Worm (Caenorhabditis elegans): ENCODE measurements around the gene ocr-2.

The ocr-2 gene

DNA sequence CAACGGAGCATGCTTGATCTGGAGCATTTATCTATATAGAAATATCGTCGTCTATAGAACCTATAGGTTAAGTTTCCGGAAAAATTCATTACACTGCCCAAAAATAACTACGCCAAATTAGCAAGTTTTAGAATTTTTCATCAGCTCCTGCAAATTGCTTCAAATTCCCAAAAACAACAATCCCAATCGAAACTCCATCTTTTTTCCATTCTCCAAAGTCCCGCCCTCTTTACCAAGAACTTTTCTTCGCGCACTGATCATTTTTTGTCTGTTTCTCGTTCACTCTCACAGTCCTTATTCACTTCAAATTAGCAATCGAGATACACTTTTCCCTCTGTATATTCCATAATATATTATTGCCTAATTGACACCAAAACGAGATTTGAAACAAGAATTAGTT is 13.6 kb downstream of the ocr-2 start, which contains the start of gene svh-1:
Gene svh-1 (plus strand): TSS at position 301 of the 400 bp plus-strand sequence.
- TF ChIP-seq unc-55 (GFP tag; optimal IDR thresholded peaks at IDR 0.05): no peak
- TF ChIP-seq F13H6.1 (tag; optimal IDR thresholded peaks at IDR 0.05): no peak
- no peak for TF ChIP-seq snpc-4 (tag; optimal IDR thresholded peaks at IDR 0.05)
- TF ChIP-seq gmeb-1 (tag; optimal IDR thresholded peaks at IDR 0.05): no peak
- TF ChIP-seq nhr-25 (tag; optimal IDR thresholded peaks at IDR 0.05): no peak

DNA sequence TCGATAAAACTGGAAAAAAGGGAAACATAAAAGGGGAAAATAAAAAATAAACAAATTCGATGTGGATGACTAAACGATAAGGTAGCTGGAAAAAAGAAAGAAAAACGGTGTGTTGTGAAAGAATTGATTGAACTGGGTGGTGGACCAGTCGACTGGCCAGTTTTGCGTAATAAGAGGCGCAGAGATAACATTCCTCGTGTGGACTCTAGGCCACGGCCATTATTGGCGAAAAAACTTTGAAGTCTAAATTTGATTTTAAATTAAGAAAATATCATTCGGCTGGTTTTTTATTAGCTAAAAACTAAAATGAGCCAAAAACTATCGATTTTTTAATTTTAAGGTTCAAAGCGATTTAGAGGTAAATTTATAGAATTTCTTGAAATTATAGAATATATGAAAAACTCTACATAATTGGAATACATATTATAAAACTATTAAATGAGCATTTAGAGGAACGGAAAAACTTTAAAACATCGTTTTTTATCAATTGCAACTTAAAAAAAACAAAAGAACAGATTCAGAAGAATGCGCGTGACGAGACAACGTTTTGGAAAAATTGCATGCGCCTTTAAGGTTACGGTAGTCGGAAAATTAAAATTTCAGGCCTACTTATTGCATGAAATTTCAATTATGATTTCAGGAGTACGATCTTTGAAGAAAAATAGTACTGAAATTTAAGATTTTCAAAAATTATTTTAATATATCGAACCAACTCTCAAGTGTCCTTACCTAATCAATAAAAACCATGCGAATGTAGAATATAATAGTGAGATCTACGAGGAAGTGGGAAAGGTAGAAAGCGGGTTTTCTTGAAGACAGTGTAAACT is 14.4 kb downstream of the ocr-2 start, which contains the start of gene hgrs-1:
Gene hgrs-1 (minus strand): TSS at position 777 of the 827 bp plus-strand sequence.
- TF ChIP-seq lin-39 (tag; optimal IDR thresholded peaks at IDR 0.05) (no peak), ztf-1 (GFP tag; conservative IDR thresholded peaks at IDR 0.05) (no peak), C34F6.9 (tag; optimal IDR thresholded peaks at IDR 0.05) (peak; percentile 46), F13H6.1 (tag; optimal IDR thresholded peaks at IDR 0.05) (no peak), fos-1 (tag; optimal IDR thresholded peaks at IDR 0.05) (peak; percentile 43), aly-2 (tag; optimal IDR thresholded peaks at IDR 0.05) (no peak)

DNA sequence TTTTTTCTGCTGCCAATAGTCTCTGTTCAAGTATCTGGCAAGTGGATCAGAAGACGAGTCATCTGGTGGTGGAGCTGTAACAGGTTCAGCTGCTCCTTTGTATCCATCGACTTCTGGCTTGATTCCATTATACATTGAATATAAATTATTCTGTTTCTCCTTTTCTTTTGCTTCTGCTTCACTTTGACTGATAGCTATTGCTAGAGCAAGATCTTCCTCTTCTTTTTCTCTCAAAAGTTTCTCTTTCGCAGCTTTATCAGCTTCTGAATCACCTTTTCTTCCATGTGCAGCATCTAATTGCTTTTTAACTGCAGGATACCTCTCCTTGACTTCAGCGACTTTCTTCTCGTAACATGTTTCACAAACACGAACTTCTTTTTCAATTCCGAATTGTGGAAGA is 16.3 kb downstream of the ocr-2 start:
- no peak for TF ChIP-seq elt-1 (tag; optimal IDR thresholded peaks at IDR 0.05)
- TF ChIP-seq nhr-25 (tag; optimal IDR thresholded peaks at IDR 0.05): no peak
- TF ChIP-seq sem-4 (tag; optimal IDR thresholded peaks at IDR 0.05): no peak
- TF ChIP-seq nhr-11 (tag; optimal IDR thresholded peaks at IDR 0.05): no peak
- TF ChIP-seq unc-39 (tag; optimal IDR thresholded peaks at IDR 0.05): no peak
- TF ChIP-seq Y55F3AM.14 (GFP tag; optimal IDR thresholded peaks at IDR 0.05): no peak
- no peak for TF ChIP-seq nhr-129 (tag; optimal IDR thresholded peaks at IDR 0.05)
- TF ChIP-seq nhr-10 (tag; optimal IDR thresholded peaks at IDR 0.05): no peak
- TF ChIP-seq mbf-1 (tag; optimal IDR thresholded peaks at IDR 0.05): no peak
- TF ChIP-seq R02D3.7 (tag; optimal IDR thresholded peaks at IDR 0.05): no peak
- no peak for TF ChIP-seq nhr-6 (tag; optimal IDR thresholded peaks at IDR 0.05)
- no peak for TF ChIP-seq lin-11 (tag; optimal IDR thresholded peaks at IDR 0.05)
- TF ChIP-seq ceh-82 (tag; optimal IDR thresholded peaks at IDR 0.05): no peak
- TF ChIP-seq zag-1 (tag; optimal IDR thresholded peaks at IDR 0.05): no peak
- no peak for TF ChIP-seq crh-2 (tag; optimal IDR thresholded peaks at IDR 0.05)
- no peak for TF ChIP-seq blmp-1 (tag; optimal IDR thresholded peaks at IDR 0.05; ENCODE audit: insufficient read depth)

DNA sequence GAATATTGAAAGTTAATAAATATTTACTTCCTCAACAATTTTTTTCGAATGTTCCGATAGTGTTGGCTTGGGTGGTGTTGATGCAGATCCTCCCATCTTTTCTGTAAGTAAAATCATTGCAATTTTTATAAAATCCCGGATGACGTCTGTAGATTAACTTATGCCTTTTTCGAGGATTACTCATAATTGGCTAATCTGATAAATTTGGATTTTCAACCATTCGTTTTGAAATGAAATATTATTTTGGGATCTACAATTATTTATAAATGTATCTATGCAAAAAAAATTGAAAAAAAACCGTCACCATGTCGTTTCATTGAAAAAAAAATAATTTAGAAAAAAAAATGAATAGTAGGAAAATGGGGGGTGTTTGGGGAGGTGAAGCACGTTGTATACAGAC is 18.8 kb downstream of the ocr-2 start, which contains the start of gene glrx-22:
Gene glrx-22 (minus strand): TSS at position 101 of the 400 bp plus-strand sequence.
- TF ChIP-seq egl-27 (tag; optimal IDR thresholded peaks at IDR 0.05) (no peak), nhr-6 (tag; optimal IDR thresholded peaks at IDR 0.05) (no peak), snpc-4 (tag; optimal IDR thresholded peaks at IDR 0.05) (no peak), unc-55 (GFP tag; optimal IDR thresholded peaks at IDR 0.05) (no peak), ZK546.5 (tag; optimal IDR thresholded peaks at IDR 0.05) (no peak), ama-1 (optimal IDR thresholded peaks at IDR 0.05) (no peak), ceh-82 (tag; optimal IDR thresholded peaks at IDR 0.05) (no peak), lsy-2 (tag; optimal IDR thresholded peaks at IDR 0.05) (no peak), nhr-77 (tag; optimal IDR thresholded peaks at IDR 0.05) (no peak), F13H6.1 (tag; optimal IDR thresholded peaks at IDR 0.05) (no peak), ztf-4 (tag; optimal IDR thresholded peaks at IDR 0.05) (no peak), Y55F3AM.14 (GFP tag; optimal IDR thresholded peaks at IDR 0.05) (no peak)

DNA sequence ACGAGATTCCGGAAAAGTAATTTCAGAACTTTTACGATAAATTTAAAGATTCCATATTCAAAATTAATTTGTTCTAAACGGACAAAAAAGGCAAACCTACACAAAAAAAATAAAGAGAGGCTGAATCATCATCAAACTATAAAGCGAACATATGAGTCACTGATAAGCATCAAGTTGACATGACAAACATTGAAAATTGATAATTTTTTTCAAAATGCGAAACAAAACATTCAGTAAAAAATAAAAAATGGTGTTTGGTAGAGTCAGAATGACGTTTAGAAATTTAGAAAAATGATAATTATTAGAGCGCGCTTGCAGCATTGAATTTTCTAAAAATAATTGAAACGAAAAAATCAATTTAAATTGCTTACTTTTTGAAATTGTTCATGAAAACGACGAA is 20.1 kb downstream of the ocr-2 start:
- TF ChIP-seq fos-1 (tag; optimal IDR thresholded peaks at IDR 0.05): peak; percentile 94
- no peak for TF ChIP-seq skn-1 (tag; optimal IDR thresholded peaks at IDR 0.05)
- no peak for TF ChIP-seq mdl-1 (tag; optimal IDR thresholded peaks at IDR 0.05)
- TF ChIP-seq crh-2 (tag; optimal IDR thresholded peaks at IDR 0.05): peak; percentile 8
- TF ChIP-seq peb-1 (tag; optimal IDR thresholded peaks at IDR 0.05): no peak

All from whole organism, L2 larva.